Fruit fly (Drosophila melanogaster) Kc167 (cell line): Measurements from ENCODE around the gene Ror.

ENCODE experiments used
- Myc ChIP-seq: fragments of >200 bp; optimal IDR thresholded peaks from 2 replicates; lab custom pipeline; 2017; ENCODE audit warnings: missing external identifiers
- Sin3A ChIP-seq: fragments of >200 bp; optimal IDR thresholded peaks from 2 replicates; lab custom pipeline; 2018; ENCODE audit warnings: missing external identifiers
- h ChIP-seq: fragments of >200 bp; optimal IDR thresholded peaks from 3 replicates; lab custom pipeline; 2018; ENCODE audit warnings: missing external identifiers
- insv ChIP-seq: fragments of >200 bp; optimal IDR thresholded peaks from 3 replicates; lab custom pipeline; 2018; ENCODE audit warnings: missing external identifiers
- psq ChIP-seq: fragments of >200 bp; optimal IDR thresholded peaks from 2 replicates; lab custom pipeline; 2017; ENCODE audit warnings: missing external identifiers
- ttk ChIP-seq: sonication (Bioruptor generic); optimal IDR thresholded peaks from 2 replicates; lab custom pipeline; 2017; ENCODE audit warnings: missing external identifiers

DNA sequence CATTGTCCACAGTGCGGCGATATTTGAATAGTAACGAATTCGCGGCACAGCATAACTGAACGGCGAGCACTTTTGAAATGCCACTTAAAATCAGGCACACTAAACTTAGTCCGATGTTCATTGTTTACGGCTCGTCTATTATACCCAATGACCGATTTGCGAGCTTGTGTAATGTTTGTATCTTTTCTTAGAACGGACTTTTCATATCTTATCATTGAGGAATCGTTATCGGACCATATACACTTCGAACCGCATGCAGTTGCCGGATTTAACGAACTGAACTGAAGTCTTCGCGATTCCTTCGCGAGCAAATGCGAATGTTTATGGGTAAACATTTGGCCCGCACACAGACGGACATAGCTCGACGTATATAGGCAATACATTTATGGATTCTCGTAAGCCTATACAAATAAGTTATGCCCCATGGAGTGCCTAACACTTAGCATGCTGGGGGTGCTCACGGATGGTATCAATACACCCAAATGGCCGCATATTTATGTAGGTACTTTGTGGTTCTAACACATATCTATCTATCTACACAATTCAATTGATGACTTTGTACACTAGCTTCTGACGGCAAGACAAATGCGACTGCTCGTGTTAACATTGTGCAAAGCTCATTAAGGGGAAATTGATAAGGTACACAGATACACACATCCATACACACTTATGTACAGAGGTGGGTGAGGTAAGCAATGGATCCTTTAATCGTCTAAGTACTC, 13.8 kb upstream of the Ror start, which contains the start of gene mthl15:
- no peak for TF ChIP-seq Myc (lab: Kevin White, UChicago)
- no peak for TF ChIP-seq psq (lab: Kevin White, UChicago)
- no peak for TF ChIP-seq h (lab: Kevin White, UChicago)
- no peak for TF ChIP-seq ttk
- no peak for TF ChIP-seq insv (lab: Kevin White, UChicago)
- no peak for TF ChIP-seq Sin3A (lab: Kevin White, UChicago)
